Worm (Caenorhabditis elegans) whole organism, L1 larva: ENCODE data around the gene T25E4.2.
"Not testable (repeated sequence)": the region's sequence is repeated elsewhere in the genome, so short reads cannot be mapped to it uniquely, and the experiment has no call there.

Experiments used
- alr-1 ChIP-seq: fragments of 200-800 bp; sonication (Bioruptor generic); optimal IDR thresholded peaks from 2 replicates; lab custom pipeline; 2018; ENCODE audit warnings: borderline replicate concordance, mild to moderate bottlenecking, missing genetic modification characterization, missing compliant biosample characterization
- ceh-90 ChIP-seq: sonication (generic microtip); optimal IDR thresholded peaks from 2 replicates; lab custom pipeline; 2016; ENCODE audit warnings: missing genetic modification characterization, missing compliant biosample characterization
- nhr-12 ChIP-seq: sonication (generic microtip); optimal IDR thresholded peaks from 2 replicates; lab custom pipeline; 2017; ENCODE audit warnings: missing biosample characterization, missing genetic modification characterization
- nhr-76 ChIP-seq: sonication (generic microtip); optimal IDR thresholded peaks from 2 replicates; lab custom pipeline; 2017; ENCODE audit warnings: missing biosample characterization, missing genetic modification characterization
- tbx-2 ChIP-seq: sonication (generic microtip); optimal IDR thresholded peaks from 2 replicates; lab custom pipeline; 2016; ENCODE audit warnings: missing genetic modification characterization, missing compliant biosample characterization
- unc-86 ChIP-seq: sonication (generic microtip); optimal IDR thresholded peaks from 2 replicates; lab custom pipeline; 2016; ENCODE audit warnings: missing genetic modification characterization, missing compliant biosample characterization

- TF ChIP-seq unc-86 (tag; lab: Kevin White, UChicago); nhr-12 (tag; lab: Kevin White, UChicago); ceh-90 (tag; lab: Kevin White, UChicago); tbx-2; nhr-76 (tag; lab: Kevin White, UChicago); alr-1 (tag; lab: Kevin White, UChicago): not testable (repeated sequence)
Measured at ce11 chrII:5622383-5622939, 40.3 kb upstream of the T25E4.2 start, which contains the start of the genes eif-3.L and npl-4.2.
